Fruit fly (Drosophila melanogaster) whole organism, embryonic: ENCODE measurements around the gene CG32488.

Experiments
- BEAF-32 ChIP-seq: fragments of 200-800 bp; sonication (Bioruptor generic); optimal IDR thresholded peaks from 3 replicates; lab custom pipeline; 2017; ENCODE audit warnings: missing biosample characterization, missing genetic modification characterization, mild to moderate bottlenecking, moderate library complexity, missing genetic modification reagents
- CG10274 ChIP-seq: fragments of 200-800 bp; sonication (Bioruptor generic); optimal IDR thresholded peaks from 3 replicates; lab custom pipeline; 2017; ENCODE audit warnings: missing biosample characterization, mild to moderate bottlenecking, missing genetic modification characterization
- CG10366 ChIP-seq: fragments of 200-800 bp; sonication (Bioruptor generic); IDR thresholded peaks from 2 replicates; pipeline ENCODE4 v1.3.6; 2022; ENCODE audit warnings: missing biosample characterization, missing genetic modification characterization
- CG10431 ChIP-seq: fragments of 200-800 bp; sonication (Bioruptor generic); optimal IDR thresholded peaks from 3 replicates; lab custom pipeline; 2018; ENCODE audit warnings: missing biosample characterization, mild to moderate bottlenecking, missing genetic modification characterization
- CG11398 ChIP-seq: fragments of 200-800 bp; sonication (Bioruptor generic); optimal IDR thresholded peaks from 2 replicates; lab custom pipeline; 2016; ENCODE audit warnings: missing biosample characterization, missing genetic modification characterization
- CG13894 ChIP-seq: fragments of 200-800 bp; sonication (Bioruptor generic); optimal IDR thresholded peaks from 3 replicates; lab custom pipeline; 2018; ENCODE audit warnings: missing biosample characterization, mild to moderate bottlenecking, missing genetic modification characterization, moderate library complexity
- CG14667 ChIP-seq: fragments of 200-800 bp; sonication (Bioruptor generic); IDR thresholded peaks from 2 replicates; pipeline ENCODE4 v1.3.6; 2022; ENCODE audit warnings: missing biosample characterization, missing genetic modification characterization
- CG14710 ChIP-seq: fragments of 200-800 bp; sonication (Bioruptor generic); optimal IDR thresholded peaks from 3 replicates; lab custom pipeline; 2019; ENCODE audit warnings: missing biosample characterization, mild to moderate bottlenecking, missing genetic modification characterization, moderate library complexity
- CG14965 ChIP-seq: fragments of 200-800 bp; sonication (Bioruptor generic); optimal IDR thresholded peaks from 2 replicates; lab custom pipeline; 2016; ENCODE audit warnings: missing biosample characterization, missing genetic modification characterization, borderline replicate concordance
- CG16815 ChIP-seq: fragments of 200-800 bp; sonication (Bioruptor generic); optimal IDR thresholded peaks from 3 replicates; lab custom pipeline; 2017; ENCODE audit warnings: missing biosample characterization, mild to moderate bottlenecking, missing genetic modification characterization
- CG17186 ChIP-seq: fragments of 200-800 bp; sonication (Bioruptor generic); optimal IDR thresholded peaks from 3 replicates; lab custom pipeline; 2017; ENCODE audit warnings: missing biosample characterization, missing genetic modification reagents, missing genetic modification characterization
- CG17359 ChIP-seq: fragments of 200-800 bp; sonication (Bioruptor generic); optimal IDR thresholded peaks from 3 replicates; lab custom pipeline; 2018; ENCODE audit warnings: missing biosample characterization, mild to moderate bottlenecking, missing genetic modification characterization, moderate library complexity
- CG17829 ChIP-seq: fragments of 200-800 bp; optimal IDR thresholded peaks from 2 replicates; lab custom pipeline; 2019; ENCODE audit warnings: missing biosample characterization, mild to moderate bottlenecking, missing genetic modification characterization, moderate library complexity
- CG2202 ChIP-seq: fragments of 200-800 bp; sonication (Bioruptor generic); optimal IDR thresholded peaks from 2 replicates; lab custom pipeline; 2018; ENCODE audit warnings: missing biosample characterization, mild to moderate bottlenecking, missing genetic modification characterization
- CG2889 ChIP-seq: fragments of 200-800 bp; sonication (Bioruptor generic); IDR thresholded peaks from 3 replicates; pipeline ENCODE4 v1.3.6; 2022; ENCODE audit warnings: missing biosample characterization, missing genetic modification characterization
- CG32767 ChIP-seq: fragments of 200-800 bp; sonication (Bioruptor generic); IDR thresholded peaks from 2 replicates; pipeline ENCODE4 v1.3.6; 2022; ENCODE audit warnings: missing biosample characterization, missing genetic modification characterization
- CG33557 ChIP-seq: fragments of 200-800 bp; sonication (Bioruptor generic); optimal IDR thresholded peaks from 2 replicates; lab custom pipeline; 2019; ENCODE audit warnings: missing biosample characterization, mild to moderate bottlenecking, missing genetic modification characterization, moderate library complexity
- CG4404 ChIP-seq: fragments of 200-800 bp; sonication (Bioruptor generic); IDR thresholded peaks from 2 replicates; pipeline ENCODE4 v1.3.6; 2022; ENCODE audit warnings: missing biosample characterization, missing genetic modification characterization
- CG7271 ChIP-seq: fragments of 200-800 bp; sonication (Bioruptor generic); optimal IDR thresholded peaks from 2 replicates; lab custom pipeline; 2018; ENCODE audit warnings: missing biosample characterization, mild to moderate bottlenecking, missing genetic modification characterization, moderate library complexity
- CG7987 ChIP-seq: fragments of 200-800 bp; sonication (Bioruptor generic); optimal IDR thresholded peaks from 2 replicates; lab custom pipeline; 2018; ENCODE audit warnings: missing biosample characterization, mild to moderate bottlenecking, missing genetic modification characterization, moderate library complexity
- CG8388 ChIP-seq: fragments of 200-800 bp; sonication (Bioruptor generic); optimal IDR thresholded peaks from 2 replicates; lab custom pipeline; 2019; ENCODE audit warnings: missing biosample characterization, mild to moderate bottlenecking, missing genetic modification characterization, moderate library complexity
- CG9437 ChIP-seq: fragments of 200-800 bp; sonication (Bioruptor generic); optimal IDR thresholded peaks from 2 replicates; lab custom pipeline; 2018; ENCODE audit warnings: missing biosample characterization, mild to moderate bottlenecking, missing genetic modification characterization
- CG9609 ChIP-seq: fragments of 200-800 bp; sonication (Bioruptor generic); optimal IDR thresholded peaks from 3 replicates; lab custom pipeline; 2016; ENCODE audit warnings: missing biosample characterization, missing genetic modification characterization
- Elba2 ChIP-seq: fragments of 200-800 bp; sonication (Bioruptor generic); optimal IDR thresholded peaks from 3 replicates; lab custom pipeline; 2016; ENCODE audit warnings: missing biosample characterization, missing genetic modification characterization
- H15 ChIP-seq: fragments of 200-800 bp; sonication (Bioruptor generic); IDR thresholded peaks from 3 replicates; pipeline ENCODE4 v1.3.6; 2022; ENCODE audit warnings: missing biosample characterization, missing genetic modification characterization
- HmgD ChIP-seq: fragments of 200-800 bp; sonication (Bioruptor generic); optimal IDR thresholded peaks from 3 replicates; lab custom pipeline; 2016; ENCODE audit warnings: missing biosample characterization, missing genetic modification characterization
- HmgZ ChIP-seq: fragments of 200-800 bp; sonication (Bioruptor generic); optimal IDR thresholded peaks from 2 replicates; lab custom pipeline; 2018; ENCODE audit warnings: missing biosample characterization, mild to moderate bottlenecking, missing genetic modification characterization
- Mes4 ChIP-seq: fragments of 200-800 bp; sonication (Bioruptor generic); optimal IDR thresholded peaks from 2 replicates; lab custom pipeline; 2016; ENCODE audit warnings: missing biosample characterization, missing genetic modification characterization
- NC2β ChIP-seq: fragments of 200-800 bp; sonication (Bioruptor generic); optimal IDR thresholded peaks from 2 replicates; lab custom pipeline; 2016; ENCODE audit warnings: missing biosample characterization, missing genetic modification characterization
- Taf1 ChIP-seq: fragments of 200-800 bp; sonication (Bioruptor generic); IDR thresholded peaks from 2 replicates; pipeline ENCODE4 v1.3.6; 2022; ENCODE audit warnings: missing biosample characterization, missing genetic modification characterization
- ato ChIP-seq: fragments of 200-800 bp; sonication (Bioruptor generic); IDR thresholded peaks from 2 replicates; pipeline ENCODE4 v1.3.6; 2022; ENCODE audit warnings: missing biosample characterization, missing genetic modification characterization; ENCODE audit not compliant: partially characterized antibody
- bbx ChIP-seq: fragments of 200-800 bp; sonication (Bioruptor generic); IDR thresholded peaks from 2 replicates; pipeline ENCODE4 v1.3.6; 2022; ENCODE audit warnings: missing biosample characterization, missing genetic modification characterization; ENCODE audit not compliant: partially characterized antibody
- bcd ChIP-seq: fragments of 200-800 bp; sonication (Bioruptor generic); optimal IDR thresholded peaks from 2 replicates; lab custom pipeline; 2017; ENCODE audit warnings: missing biosample characterization, mild to moderate bottlenecking, missing genetic modification characterization
- chn ChIP-seq: fragments of 200-800 bp; sonication (Bioruptor generic); optimal IDR thresholded peaks from 2 replicates; lab custom pipeline; 2016; ENCODE audit warnings: missing biosample characterization, missing genetic modification characterization
- cwo ChIP-seq: fragments of 200-800 bp; sonication (Bioruptor generic); optimal IDR thresholded peaks from 3 replicates; lab custom pipeline; 2017; ENCODE audit warnings: missing biosample characterization, missing genetic modification characterization, mild to moderate bottlenecking, moderate library complexity, missing genetic modification reagents
- fd64A ChIP-seq: fragments of 200-800 bp; sonication (Bioruptor generic); optimal IDR thresholded peaks from 3 replicates; lab custom pipeline; 2018; ENCODE audit warnings: missing biosample characterization, mild to moderate bottlenecking, missing genetic modification characterization
- gem ChIP-seq: fragments of 200-800 bp; sonication (Bioruptor generic); optimal IDR thresholded peaks from 2 replicates; lab custom pipeline; 2019; ENCODE audit warnings: missing biosample characterization, mild to moderate bottlenecking, missing genetic modification characterization, moderate library complexity
- gfzf ChIP-seq: fragments of 200-800 bp; sonication (Bioruptor generic); optimal IDR thresholded peaks from 2 replicates; lab custom pipeline; 2016; ENCODE audit warnings: missing biosample characterization, mild to moderate bottlenecking, missing genetic modification characterization, moderate library complexity
- grau ChIP-seq: fragments of 200-800 bp; optimal IDR thresholded peaks from 3 replicates; lab custom pipeline; 2019; ENCODE audit warnings: missing biosample characterization, mild to moderate bottlenecking, missing genetic modification characterization, moderate library complexity
- h ChIP-seq: fragments of >200 bp; optimal IDR thresholded peaks from 2 replicates; lab custom pipeline; 2017
- her ChIP-seq: fragments of 200-800 bp; sonication (Bioruptor generic); optimal IDR thresholded peaks from 2 replicates; lab custom pipeline; 2016; ENCODE audit warnings: missing biosample characterization, missing genetic modification characterization
- inv ChIP-seq: fragments of 200-800 bp; sonication (Bioruptor generic); IDR thresholded peaks from 2 replicates; pipeline ENCODE4 v1.3.6; 2022; ENCODE audit warnings: missing biosample characterization, missing genetic modification characterization; ENCODE audit not compliant: partially characterized antibody
- knrl ChIP-seq: fragments of 200-800 bp; sonication (Bioruptor generic); IDR thresholded peaks from 3 replicates; pipeline ENCODE4 v1.3.6; 2022; ENCODE audit warnings: missing biosample characterization, missing genetic modification characterization; ENCODE audit not compliant: partially characterized antibody
- lbe ChIP-seq: fragments of 200-800 bp; sonication (Bioruptor generic); optimal IDR thresholded peaks from 2 replicates; lab custom pipeline; 2016; ENCODE audit warnings: missing biosample characterization, mild to moderate bottlenecking, missing genetic modification characterization
- nerfin-2 ChIP-seq: fragments of 200-800 bp; sonication (Bioruptor generic); IDR thresholded peaks from 2 replicates; pipeline ENCODE4 v1.3.6; 2022; ENCODE audit warnings: missing biosample characterization, missing genetic modification characterization; ENCODE audit not compliant: partially characterized antibody
- p53 ChIP-seq: fragments of 200-800 bp; sonication (Bioruptor generic); optimal IDR thresholded peaks from 2 replicates; lab custom pipeline; 2016; ENCODE audit warnings: missing biosample characterization, missing genetic modification characterization
- pzg ChIP-seq: fragments of 200-800 bp; sonication (Bioruptor generic); optimal IDR thresholded peaks from 3 replicates; lab custom pipeline; 2018; ENCODE audit warnings: missing biosample characterization, mild to moderate bottlenecking, missing genetic modification characterization, moderate library complexity
- sd ChIP-seq: fragments of 200-800 bp; sonication (Bioruptor generic); optimal IDR thresholded peaks from 3 replicates; lab custom pipeline; 2018; ENCODE audit warnings: missing biosample characterization, mild to moderate bottlenecking, missing genetic modification characterization, moderate library complexity
- sens-2 ChIP-seq: fragments of 200-800 bp; sonication (Bioruptor generic); IDR thresholded peaks from 2 replicates; pipeline ENCODE4 v1.3.6; 2022; ENCODE audit warnings: missing biosample characterization, missing genetic modification characterization
- sna ChIP-seq: fragments of 200-800 bp; sonication (Bioruptor generic); IDR thresholded peaks from 2 replicates; pipeline ENCODE4 v1.3.6; 2022; ENCODE audit warnings: missing biosample characterization, missing genetic modification characterization; ENCODE audit not compliant: partially characterized antibody
- wor ChIP-seq: fragments of 200-800 bp; sonication (Bioruptor generic); IDR thresholded peaks from 2 replicates; pipeline ENCODE4 v1.3.6; 2022; ENCODE audit warnings: missing biosample characterization, missing genetic modification characterization

Gene CG32488

DNA sequence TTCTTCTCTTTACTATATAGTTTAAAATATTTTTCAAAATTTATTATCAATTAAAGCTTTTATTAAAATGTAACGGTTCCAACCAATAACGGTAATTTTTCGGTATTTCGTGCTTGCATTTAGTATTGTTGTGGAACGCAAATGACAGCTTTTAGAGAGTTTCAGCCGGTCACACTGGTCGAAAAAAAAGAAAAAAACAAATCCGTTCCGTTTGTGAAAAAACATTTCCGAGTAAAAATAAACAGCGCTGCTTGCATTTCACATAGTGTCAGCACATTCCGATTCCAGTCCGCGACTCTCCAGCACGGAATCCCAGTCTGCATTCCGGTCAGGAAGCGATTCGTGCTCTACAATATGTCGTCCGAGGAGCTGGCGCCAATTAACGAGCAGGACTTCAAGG lies 34.3 kb upstream of the CG32488 start, which contains the start of gene CG32485 (continued):
- TF ChIP-seq Elba2 (GFP tag; lab: Kevin White, UChicago) (no peak), fd64A (no peak), p53 (no peak), her (GFP tag; lab: Kevin White, UChicago) (no peak), NC2β (GFP tag; lab: Kevin White, UChicago) (no peak), CG9609 (GFP tag; lab: Kevin White, UChicago) (no peak), Taf1 (GFP tag; lab: Robert Waterston, UW) (no peak), lbe (GFP tag; lab: Kevin White, UChicago) (peak; percentile 0), cwo (GFP tag; lab: Kevin White, UChicago) (no peak), sens-2 (GFP tag; lab: Robert Waterston, UW) (no peak), inv (GFP tag; lab: Robert Waterston, UW) (no peak), bbx (GFP tag; lab: Robert Waterston, UW) (0 out of 2 replicates have a peak, but pooled peaks have one; percentile 31), CG10366 (GFP tag; lab: Robert Waterston, UW) (no peak), HmgD (no peak), CG14667 (no peak), CG14965 (GFP tag; lab: Kevin White, UChicago) (no peak), HmgZ (tag; lab: Kevin White, UChicago) (no peak), sna (GFP tag; lab: Robert Waterston, UW) (no peak), CG13894 (tag; lab: Kevin White, UChicago) (no peak), CG17829 (tag; lab: Kevin White, UChicago) (no peak), H15 (no peak), CG33557 (GFP tag; lab: Kevin White, UChicago) (no peak), grau (tag; lab: Kevin White, UChicago) (no peak), CG7987 (GFP tag; lab: Kevin White, UChicago) (no peak), CG16815 (GFP tag; lab: Kevin White, UChicago) (no peak), bcd (GFP tag; lab: Kevin White, UChicago) (no peak), BEAF-32 (GFP tag; lab: Kevin White, UChicago) (no peak), wor (GFP tag; lab: Robert Waterston, UW) (no peak), CG17359 (tag; lab: Kevin White, UChicago) (peak; percentile 67), CG14710 (peak; percentile 25), CG7271 (no peak), CG8388 (GFP tag; lab: Kevin White, UChicago) (no peak), CG10274 (GFP tag; lab: Kevin White, UChicago) (no peak), gem (tag; lab: Kevin White, UChicago) (no peak), knrl (GFP tag; lab: Robert Waterston, UW) (no peak), gfzf (peak; percentile 79), CG17186 (no peak), CG2202 (tag; lab: Kevin White, UChicago) (no peak), CG32767 (no peak), CG2889 (GFP tag; lab: Robert Waterston, UW) (no peak), h (lab: Kevin White, UChicago) (no peak), CG11398 (GFP tag; lab: Kevin White, UChicago) (no peak), chn (GFP tag; lab: Kevin White, UChicago) (no peak), CG9437 (no peak), nerfin-2 (GFP tag; lab: Robert Waterston, UW) (no peak), sd (tag; lab: Kevin White, UChicago) (peak; percentile 9), CG4404 (GFP tag; lab: Robert Waterston, UW) (no peak), pzg (peak; percentile 56), ato (GFP tag; lab: Robert Waterston, UW) (no peak), Mes4 (no peak), CG10431 (GFP tag; lab: Kevin White, UChicago) (no peak)
